Worm (Caenorhabditis elegans) whole organism, L1 larva: ENCODE results near the gene srsx-28.

Source experiments
- hpl-2 ChIP-seq: fragments of 150-350 bp; optimal IDR thresholded peaks from 2 replicates; lab custom pipeline; 2014; ENCODE audit warnings: missing biosample characterization, missing genetic modification reagents, missing genetic modification characterization
- lin-14 ChIP-seq: fragments of 200-800 bp; sonication (Bioruptor generic); optimal IDR thresholded peaks from 2 replicates; lab custom pipeline; 2018; ENCODE audit warnings: mild to moderate bottlenecking, missing genetic modification characterization, moderate library complexity, missing compliant biosample characterization
- nhr-28 ChIP-seq: fragments of 150-350 bp; optimal IDR thresholded peaks from 2 replicates; lab custom pipeline; 2014; ENCODE audit warnings: missing biosample characterization, missing genetic modification characterization
- rnt-1 ChIP-seq: sonication (generic microtip); optimal IDR thresholded peaks from 2 replicates; lab custom pipeline; 2016; ENCODE audit warnings: mild to moderate bottlenecking, missing genetic modification characterization, moderate library complexity, missing compliant biosample characterization

DNA sequence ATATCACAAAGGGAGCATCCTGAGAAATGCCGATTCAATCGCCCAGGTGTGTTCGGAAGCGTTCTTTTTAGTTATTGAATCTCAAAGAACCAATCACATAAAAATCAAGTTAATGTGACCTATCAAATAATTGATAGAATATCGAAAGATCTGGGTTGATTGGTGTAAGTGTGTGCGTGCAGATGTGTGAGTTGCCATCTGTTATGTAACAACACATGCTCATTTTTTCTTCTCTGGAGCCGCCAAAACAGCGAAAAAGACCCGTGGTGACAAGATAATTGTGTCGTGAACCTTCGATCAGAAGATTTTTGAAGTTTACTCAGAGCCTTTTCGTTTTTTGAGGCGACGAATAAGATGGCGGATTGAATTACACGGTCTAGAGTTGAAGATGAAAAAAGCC, 5.6 kb upstream of the srsx-28 start:
- TF ChIP-seq lin-14 = peak; percentile 64
- no peak for TF ChIP-seq hpl-2
- peak; percentile 49 for TF ChIP-seq rnt-1 (tag; lab: Kevin White, UChicago)
- TF ChIP-seq nhr-28 (tag; lab: Kevin White, UChicago) = no peak
